Worm (Caenorhabditis elegans): ENCODE results near the gene ceh-10.
A peak's percentile ranks its signal among the peaks of the same experiment; 100 is the strongest.

ceh-10 gene

DNA sequence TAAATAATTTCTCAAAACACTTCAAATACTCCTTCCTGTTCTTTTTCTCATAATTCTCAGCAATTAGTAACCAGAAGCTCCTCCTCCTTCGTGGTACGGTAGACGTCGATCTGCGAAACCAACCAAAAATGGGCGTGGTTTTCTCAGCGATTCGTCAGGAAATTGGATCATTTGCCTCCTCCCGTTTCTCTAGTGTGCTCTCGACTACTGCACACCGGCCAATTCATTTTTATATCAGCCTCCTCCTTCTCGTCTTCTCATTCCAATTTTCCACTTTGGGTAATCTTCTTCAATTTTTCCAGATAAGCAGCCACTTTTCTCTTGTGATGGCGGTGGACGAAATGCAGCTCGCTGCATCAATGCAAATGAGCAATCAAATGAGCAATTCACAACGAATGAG lies at the start of gene ceh-10:
TSS of gene ceh-10 (plus strand) at position 301 of the 400 bp plus-strand sequence.
- no peak for TF ChIP-seq ham-2 (GFP tag; optimal IDR thresholded peaks at IDR 0.05)
- no peak for TF ChIP-seq snpc-4 (tag; optimal IDR thresholded peaks at IDR 0.05)
- TF ChIP-seq elt-1 (tag; optimal IDR thresholded peaks at IDR 0.05; ENCODE audit: borderline replicate concordance, insufficient read depth) = no peak

DNA sequence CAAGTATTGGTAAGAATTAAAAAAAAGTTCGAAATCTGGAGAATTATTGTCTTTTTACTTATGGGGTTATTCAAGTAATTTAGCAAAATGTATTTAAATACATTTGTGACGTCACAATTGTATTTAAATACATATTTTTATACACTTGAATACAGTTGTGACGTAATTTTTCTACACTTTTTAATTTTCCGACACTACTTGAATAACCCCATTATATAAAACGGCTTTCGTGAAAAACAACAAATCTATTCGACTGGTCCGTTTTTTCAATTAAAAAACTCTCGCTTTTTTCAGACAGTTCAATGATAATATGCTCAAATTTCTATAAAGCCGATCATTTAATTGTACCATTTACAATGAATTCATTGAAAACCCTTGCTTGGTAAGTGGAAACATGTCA lies 48.3 kb upstream of the ceh-10 start:
- TF ChIP-seq zip-8 (tag; optimal IDR thresholded peaks at IDR 0.05) (peak; percentile 91), unc-120 (tag; optimal IDR thresholded peaks at IDR 0.05; ENCODE audit: poor library complexity, severe bottlenecking) (no peak)

DNA sequence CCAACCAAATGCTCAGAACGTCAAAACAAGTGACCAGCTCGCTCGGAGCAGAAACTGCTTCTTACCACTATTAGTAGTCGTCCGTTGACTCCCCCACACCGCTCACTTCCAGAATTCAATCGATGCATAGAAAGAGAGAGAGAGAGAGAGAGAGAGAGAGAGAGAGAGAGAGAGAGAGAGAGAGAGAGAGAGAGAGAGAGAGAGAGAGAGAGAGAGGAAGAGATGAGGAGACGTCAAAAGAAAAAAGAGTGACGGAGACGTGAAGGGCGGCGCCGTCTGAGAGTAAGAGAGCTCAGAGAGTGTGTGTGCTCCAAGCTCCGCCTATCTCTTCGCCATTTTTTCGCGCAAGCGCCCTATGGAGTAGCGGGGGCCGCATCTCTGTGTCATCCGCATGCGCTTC lies 43.6 kb upstream of the ceh-10 start, which contains the start of gene ida-1:
TSS of gene ida-1 (plus strand) at position 336 of the 400 bp plus-strand sequence.
- TF ChIP-seq unc-120 (tag; optimal IDR thresholded peaks at IDR 0.05; ENCODE audit: poor library complexity, severe bottlenecking) = no peak
- no peak for TF ChIP-seq nhr-12 (tag; optimal IDR thresholded peaks at IDR 0.05)
- TF ChIP-seq zip-8 (tag; optimal IDR thresholded peaks at IDR 0.05) = no peak
- no peak for TF ChIP-seq mls-2 (tag; optimal IDR thresholded peaks at IDR 0.05)
- no peak for TF ChIP-seq ceh-83 (GFP tag; optimal IDR thresholded peaks at IDR 0.05)
- peak; percentile 54 for TF ChIP-seq ces-1 (GFP tag; optimal IDR thresholded peaks at IDR 0.05)

DNA sequence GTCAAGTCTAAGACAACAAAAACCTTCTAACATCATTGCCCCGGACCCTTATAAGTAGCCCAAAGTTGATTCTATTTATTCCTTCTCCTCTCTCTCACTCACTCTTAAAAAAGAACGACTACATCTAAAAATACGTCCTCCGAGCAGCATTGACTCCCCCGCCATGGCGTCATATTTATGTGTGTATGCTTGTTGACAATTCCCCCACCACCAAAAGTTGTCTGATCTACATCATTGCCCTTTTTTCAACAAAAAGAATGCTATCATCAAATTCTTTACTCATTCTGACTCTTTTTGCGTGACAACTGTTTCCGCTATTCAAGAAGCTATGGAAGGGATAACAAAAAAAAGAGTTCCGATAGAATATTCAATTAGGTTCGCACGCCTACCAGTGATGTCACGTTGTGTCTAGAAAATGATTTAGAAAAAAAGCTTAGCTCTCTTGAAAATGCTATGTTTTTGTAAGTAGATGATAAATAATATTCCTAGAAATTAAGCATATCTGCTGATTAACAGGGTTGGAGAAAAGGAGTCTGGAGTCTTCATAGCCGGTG lies 41.3 kb upstream of the ceh-10 start:
- no peak for TF ChIP-seq M03D4.4 (tag; optimal IDR thresholded peaks at IDR 0.05)
- TF ChIP-seq ces-1 (GFP tag; optimal IDR thresholded peaks at IDR 0.05) = peak; percentile 33
- TF ChIP-seq ceh-83 (GFP tag; optimal IDR thresholded peaks at IDR 0.05) = no peak
- TF ChIP-seq elt-3 (tag; optimal IDR thresholded peaks at IDR 0.05) = no peak
- TF ChIP-seq blmp-1 (tag; optimal IDR thresholded peaks at IDR 0.05) = no peak

DNA sequence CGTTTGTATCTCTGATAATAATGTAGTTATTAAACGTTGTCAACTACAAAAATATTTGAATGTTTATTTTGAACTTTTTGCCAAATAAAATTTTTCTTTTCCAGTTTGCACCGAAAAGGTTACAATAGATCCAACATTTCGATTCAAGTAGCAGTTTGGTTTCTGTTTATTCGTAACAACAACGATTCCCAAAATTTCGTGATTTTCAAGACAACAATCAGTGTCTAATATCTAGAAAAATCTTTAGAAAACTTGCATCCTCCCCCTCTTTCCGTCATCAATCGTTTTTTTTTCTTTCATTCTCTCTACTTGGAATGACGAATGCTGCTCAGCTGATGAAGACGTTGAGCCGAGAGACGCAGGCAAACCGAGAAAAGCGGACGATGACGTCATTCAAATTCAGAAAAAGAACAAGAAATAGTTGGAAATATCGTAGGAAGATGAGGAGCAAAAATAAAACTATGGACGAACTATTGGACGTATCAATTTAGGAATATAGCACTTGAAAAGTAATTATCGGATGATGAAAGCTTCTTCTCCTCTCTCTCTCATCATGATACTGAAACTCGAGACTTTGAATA lies 40.2 kb upstream of the ceh-10 start:
- no peak for TF ChIP-seq lsy-2 (tag; optimal IDR thresholded peaks at IDR 0.05)
- peak; percentile 7 for TF ChIP-seq zip-8 (tag; optimal IDR thresholded peaks at IDR 0.05)

DNA sequence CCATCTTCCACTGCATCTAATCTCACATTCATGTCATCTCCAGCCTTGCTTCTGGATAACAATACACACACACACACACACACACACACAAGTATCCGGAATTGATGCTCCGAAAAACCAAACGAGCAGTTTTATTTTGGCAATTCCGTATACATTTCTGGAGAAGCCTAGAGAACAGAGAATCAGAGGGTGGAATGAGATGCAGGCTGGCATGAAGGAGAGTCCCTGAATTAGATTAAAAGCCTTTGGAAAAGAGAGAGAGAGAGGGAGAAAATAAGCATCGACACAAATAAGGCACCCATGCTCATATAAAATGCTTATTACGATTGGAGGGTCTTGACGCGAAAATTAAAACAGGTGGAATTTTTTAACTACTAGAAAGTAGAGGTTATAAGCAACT lies 38.1 kb upstream of the ceh-10 start:
- TF ChIP-seq elt-1 (tag; optimal IDR thresholded peaks at IDR 0.05; ENCODE audit: borderline replicate concordance, insufficient read depth) (no peak), bed-3 (GFP tag; optimal IDR thresholded peaks at IDR 0.05) (no peak), nhr-28 (tag; optimal IDR thresholded peaks at IDR 0.05) (no peak), ces-1 (GFP tag; optimal IDR thresholded peaks at IDR 0.05) (peak; percentile 89)

DNA sequence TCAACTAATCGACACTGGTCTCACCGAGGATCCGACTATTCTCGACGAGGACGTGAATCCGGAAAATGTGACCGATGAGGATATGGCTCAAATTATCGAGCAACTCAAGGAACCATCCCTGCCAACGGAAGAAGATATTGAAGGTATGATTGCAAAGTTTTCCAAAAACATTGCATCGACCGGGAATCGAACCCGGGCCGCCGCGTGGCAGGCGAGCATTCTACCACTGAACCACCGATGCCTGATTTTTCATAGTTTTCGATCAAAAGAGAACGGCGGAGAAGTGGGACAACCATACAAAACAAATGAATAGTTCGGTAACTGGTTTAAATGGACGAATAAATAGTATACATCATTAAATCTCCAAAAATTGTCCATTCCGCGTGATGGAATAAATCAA lies 37.0 kb upstream of the ceh-10 start:
- no peak for TF ChIP-seq bed-3 (GFP tag; optimal IDR thresholded peaks at IDR 0.05)
- no peak for TF ChIP-seq ceh-43 (GFP tag; optimal IDR thresholded peaks at IDR 0.05)
- TF ChIP-seq sptf-1 (tag; optimal IDR thresholded peaks at IDR 0.05) = no peak
- no peak for TF ChIP-seq ceh-83 (GFP tag; optimal IDR thresholded peaks at IDR 0.05)
- TF ChIP-seq flh-1 (GFP tag; optimal IDR thresholded peaks at IDR 0.05) = no peak
- TF ChIP-seq ham-2 (GFP tag; optimal IDR thresholded peaks at IDR 0.05) = no peak
- no peak for TF ChIP-seq drap-1 (GFP tag; optimal IDR thresholded peaks at IDR 0.05)
- TF ChIP-seq nhr-28 (tag; optimal IDR thresholded peaks at IDR 0.05) = no peak
- no peak for TF ChIP-seq lin-32 (GFP tag; optimal IDR thresholded peaks at IDR 0.05)
- no peak for TF ChIP-seq cnd-1 (tag; optimal IDR thresholded peaks at IDR 0.05)
- no peak for TF ChIP-seq elt-1 (tag; optimal IDR thresholded peaks at IDR 0.05; ENCODE audit: borderline replicate concordance, insufficient read depth)
- TF ChIP-seq sem-2 (GFP tag; optimal IDR thresholded peaks at IDR 0.05) = no peak
- TF ChIP-seq tbx-8 (GFP tag; optimal IDR thresholded peaks at IDR 0.05) = no peak
- TF ChIP-seq mep-1 (tag; optimal IDR thresholded peaks at IDR 0.05) = no peak

DNA sequence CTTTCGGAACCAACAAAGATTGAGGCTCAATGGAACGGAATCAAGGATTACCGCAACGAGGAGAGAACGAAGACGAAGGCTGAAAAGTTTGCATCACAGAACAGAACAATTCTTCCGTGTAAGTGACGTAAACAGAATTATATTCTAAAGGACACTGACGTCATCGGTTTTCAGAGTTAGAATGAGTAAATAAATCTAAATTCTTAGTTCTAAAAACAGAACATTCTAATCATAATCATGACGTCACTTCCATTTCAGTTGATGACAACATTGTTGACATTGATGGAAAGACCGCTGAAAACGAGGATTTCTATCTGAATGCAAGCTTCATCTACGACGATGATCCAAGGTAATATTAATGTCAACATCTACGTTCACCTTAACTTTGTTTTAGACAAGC lies 34.9 kb upstream of the ceh-10 start:
- TF ChIP-seq ham-2 (GFP tag; optimal IDR thresholded peaks at IDR 0.05) (no peak), zip-8 (tag; optimal IDR thresholded peaks at IDR 0.05) (peak; percentile 61)

Measured in whole organism, mixed stage, embryonic.